Fruit fly (Drosophila melanogaster) whole organism, embryonic: ENCODE measurements around the gene Hr78.

Experiments
- ATbp ChIP-seq: fragments of 200-800 bp; sonication (Bioruptor generic); optimal IDR thresholded peaks from 2 replicates; lab custom pipeline; 2017; ENCODE audit warnings: missing biosample characterization, mild to moderate bottlenecking, missing genetic modification characterization, missing genetic modification reagents
- Antp ChIP-seq: fragments of 200-800 bp; sonication (Bioruptor generic); optimal IDR thresholded peaks from 3 replicates; lab custom pipeline; 2016; ENCODE audit warnings: missing biosample characterization, missing genetic modification characterization
- B-H2 ChIP-seq: fragments of 200-800 bp; sonication (Bioruptor generic); optimal IDR thresholded peaks from 2 replicates; lab custom pipeline; 2018; ENCODE audit warnings: missing biosample characterization, mild to moderate bottlenecking, missing genetic modification characterization
- CG10147 ChIP-seq: fragments of 200-800 bp; sonication (Bioruptor generic); optimal IDR thresholded peaks from 2 replicates; lab custom pipeline; 2019; ENCODE audit warnings: missing biosample characterization, mild to moderate bottlenecking, missing genetic modification characterization, moderate library complexity
- CG11398 ChIP-seq: fragments of 200-800 bp; sonication (Bioruptor generic); optimal IDR thresholded peaks from 2 replicates; lab custom pipeline; 2016; ENCODE audit warnings: missing biosample characterization, missing genetic modification characterization
- CG11504 ChIP-seq: fragments of 200-800 bp; sonication (Bioruptor generic); optimal IDR thresholded peaks from 3 replicates; lab custom pipeline; 2019; ENCODE audit warnings: missing biosample characterization, mild to moderate bottlenecking, missing genetic modification characterization, moderate library complexity
- CG11696 ChIP-seq: fragments of 200-800 bp; sonication (Bioruptor generic); IDR thresholded peaks from 2 replicates; pipeline ENCODE4 v1.3.6; 2022; ENCODE audit warnings: missing biosample characterization, missing genetic modification characterization
- CG12769 ChIP-seq: fragments of 200-800 bp; sonication (Bioruptor generic); optimal IDR thresholded peaks from 2 replicates; lab custom pipeline; 2019; ENCODE audit warnings: missing biosample characterization, mild to moderate bottlenecking, missing genetic modification characterization, moderate library complexity
- CG15269 ChIP-seq: fragments of 200-800 bp; sonication (Bioruptor generic); optimal IDR thresholded peaks from 2 replicates; lab custom pipeline; 2018; ENCODE audit warnings: missing biosample characterization, mild to moderate bottlenecking, missing genetic modification characterization, moderate library complexity
- CG15601 ChIP-seq: fragments of 200-800 bp; sonication (Bioruptor generic); optimal IDR thresholded peaks from 3 replicates; lab custom pipeline; 2019; ENCODE audit warnings: missing biosample characterization, mild to moderate bottlenecking, missing genetic modification characterization, moderate library complexity
- CG1603 ChIP-seq: fragments of 200-800 bp; sonication (Bioruptor generic); optimal IDR thresholded peaks from 2 replicates; lab custom pipeline; 2019; ENCODE audit warnings: missing biosample characterization, mild to moderate bottlenecking, missing genetic modification characterization, moderate library complexity
- CG17359 ChIP-seq: fragments of 200-800 bp; sonication (Bioruptor generic); optimal IDR thresholded peaks from 3 replicates; lab custom pipeline; 2018; ENCODE audit warnings: missing biosample characterization, mild to moderate bottlenecking, missing genetic modification characterization, moderate library complexity
- CG18262 ChIP-seq: fragments of 200-800 bp; optimal IDR thresholded peaks from 3 replicates; lab custom pipeline; 2019; ENCODE audit warnings: missing biosample characterization, mild to moderate bottlenecking, missing genetic modification characterization, moderate library complexity
- CG30020 ChIP-seq: fragments of 200-800 bp; optimal IDR thresholded peaks from 2 replicates; lab custom pipeline; 2019; ENCODE audit warnings: missing biosample characterization, mild to moderate bottlenecking, missing genetic modification characterization, moderate library complexity
- CG30403 ChIP-seq: fragments of 200-800 bp; sonication (Bioruptor generic); optimal IDR thresholded peaks from 3 replicates; lab custom pipeline; 2016; ENCODE audit warnings: missing biosample characterization, missing genetic modification characterization
- CG32532 ChIP-seq: fragments of 200-800 bp; sonication (Bioruptor generic); IDR thresholded peaks from 2 replicates; pipeline ENCODE4 v1.3.6; 2022; ENCODE audit warnings: missing biosample characterization, missing genetic modification characterization
- CG3726 ChIP-seq: fragments of 200-800 bp; sonication (Bioruptor generic); IDR thresholded peaks from 3 replicates; pipeline ENCODE4, ENCODE4 v1.3.6; 2022; ENCODE audit warnings: missing biosample characterization, missing genetic modification characterization
- CG43689 ChIP-seq: fragments of 200-800 bp; sonication (Bioruptor generic); IDR thresholded peaks from 2 replicates; pipeline ENCODE4 v1.3.6; 2022; ENCODE audit warnings: missing biosample characterization, missing genetic modification characterization
- CG4404 ChIP-seq: fragments of 200-800 bp; sonication (Bioruptor generic); IDR thresholded peaks from 2 replicates; pipeline ENCODE4 v1.3.6; 2022; ENCODE audit warnings: missing biosample characterization, missing genetic modification characterization
- CG6689 ChIP-seq: fragments of 200-800 bp; sonication (Bioruptor generic); IDR thresholded peaks from 2 replicates; pipeline ENCODE4 v1.3.6; 2022; ENCODE audit warnings: missing biosample characterization, missing genetic modification characterization
- CG8924 ChIP-seq: fragments of 200-800 bp; optimal IDR thresholded peaks from 3 replicates; lab custom pipeline; 2019; ENCODE audit warnings: missing biosample characterization, mild to moderate bottlenecking, missing genetic modification characterization, moderate library complexity
- CG9727 ChIP-seq: fragments of 200-800 bp; sonication (Bioruptor generic); optimal IDR thresholded peaks from 3 replicates; lab custom pipeline; 2017; ENCODE audit warnings: missing biosample characterization, mild to moderate bottlenecking, missing genetic modification characterization
- Ets97D ChIP-seq: fragments of 200-800 bp; sonication (Bioruptor generic); optimal IDR thresholded peaks from 3 replicates; lab custom pipeline; 2016; ENCODE audit warnings: missing biosample characterization, missing genetic modification characterization
- Hey ChIP-seq: fragments of 200-800 bp; sonication (Bioruptor generic); optimal IDR thresholded peaks from 3 replicates; lab custom pipeline; 2018; ENCODE audit warnings: missing biosample characterization, mild to moderate bottlenecking, missing genetic modification characterization
- Hr78 ChIP-seq, 2 experiments: fragments of 200-800 bp in 1 of 2; fragments of >200 bp in 1 of 2; sonication (Bioruptor generic) in 1 of 2; optimal IDR thresholded peaks; 2 replicates each; lab custom pipeline; 2017 to 2019; ENCODE audit warnings: missing biosample characterization in 2 of 2, missing genetic modification characterization in 2 of 2, mild to moderate bottlenecking in 1 of 2, moderate library complexity in 1 of 2
- Mad ChIP-seq: fragments of 200-800 bp; sonication (Bioruptor generic); optimal IDR thresholded peaks from 2 replicates; lab custom pipeline; 2016; ENCODE audit warnings: missing biosample characterization, missing genetic modification characterization
- Poxn ChIP-seq: fragments of 200-800 bp; sonication (Bioruptor generic); IDR thresholded peaks from 2 replicates; pipeline ENCODE4 v1.3.6; 2022; ENCODE audit warnings: missing biosample characterization, missing genetic modification characterization
- Ptx1 ChIP-seq: fragments of 200-800 bp; sonication (Bioruptor generic); IDR thresholded peaks from 2 replicates; pipeline ENCODE4 v1.3.6; 2022; ENCODE audit warnings: missing biosample characterization, missing genetic modification characterization
- Tbp ChIP-seq: fragments of >200 bp; optimal IDR thresholded peaks from 2 replicates; lab custom pipeline; 2018; ENCODE audit warnings: missing biosample characterization, missing genetic modification characterization
- Usf ChIP-seq: fragments of 200-800 bp; sonication (Bioruptor generic); optimal IDR thresholded peaks from 2 replicates; lab custom pipeline; 2017; ENCODE audit warnings: missing genotype, missing biosample characterization, missing genetic modification characterization
- ash1 ChIP-seq: fragments of 200-800 bp; sonication (Bioruptor generic); optimal IDR thresholded peaks from 2 replicates; lab custom pipeline; 2018; ENCODE audit warnings: missing biosample characterization, mild to moderate bottlenecking, missing genetic modification characterization
- dysf ChIP-seq: fragments of 200-800 bp; sonication (Bioruptor generic); IDR thresholded peaks from 3 replicates; pipeline ENCODE4 v1.3.6; 2022; ENCODE audit warnings: missing biosample characterization, missing genetic modification characterization
- fd96Cb ChIP-seq: fragments of 200-800 bp; sonication (Bioruptor generic); optimal IDR thresholded peaks from 2 replicates; lab custom pipeline; 2018; ENCODE audit warnings: missing biosample characterization, mild to moderate bottlenecking, missing genetic modification characterization, moderate library complexity
- hth ChIP-seq: fragments of >200 bp; optimal IDR thresholded peaks from 2 replicates; lab custom pipeline; 2017; ENCODE audit warnings: inconsistent platforms
- pan ChIP-seq, 4 experiments: fragments of >200 bp in 3 of 4; fragments of 200-800 bp in 1 of 4; sonication (Bioruptor generic) in 1 of 4; optimal IDR thresholded peaks in 3 of 4; IDR thresholded peaks in 1 of 4; 2 replicates each; pipeline versions ENCODE4 v1.3.6 to Lab custom; 2017 to 2022; ENCODE audit warnings: missing biosample characterization in 2 of 4, missing genetic modification characterization in 2 of 4, mixed read lengths in 1 of 4
- prd ChIP-seq, 3 experiments: fragments of >200 bp in 2 of 3; fragments of 200-800 bp in 1 of 3; sonication (Bioruptor generic) in 1 of 3; optimal IDR thresholded peaks in 2 of 3; IDR thresholded peaks in 1 of 3; 2 replicates in 2 of 3; 3 replicates in 1 of 3; pipeline versions ENCODE4 v1.3.6 to Lab custom; 2017 to 2022; ENCODE audit warnings: missing biosample characterization in 1 of 3, missing genetic modification characterization in 1 of 3
- repo ChIP-seq: fragments of 200-800 bp; sonication (Bioruptor generic); optimal IDR thresholded peaks from 2 replicates; lab custom pipeline; 2016; ENCODE audit warnings: missing biosample characterization, missing genetic modification characterization
- row ChIP-seq: fragments of 200-800 bp; sonication (Bioruptor generic); IDR thresholded peaks from 3 replicates; pipeline ENCODE4 v1.3.6; 2022; ENCODE audit warnings: missing biosample characterization, missing genetic modification characterization
- sd ChIP-seq: fragments of 200-800 bp; sonication (Bioruptor generic); optimal IDR thresholded peaks from 3 replicates; lab custom pipeline; 2018; ENCODE audit warnings: missing biosample characterization, mild to moderate bottlenecking, missing genetic modification characterization, moderate library complexity
- sens-2 ChIP-seq: fragments of 200-800 bp; sonication (Bioruptor generic); IDR thresholded peaks from 2 replicates; pipeline ENCODE4 v1.3.6; 2022; ENCODE audit warnings: missing biosample characterization, missing genetic modification characterization
- slou ChIP-seq: fragments of 200-800 bp; sonication (Bioruptor generic); optimal IDR thresholded peaks from 3 replicates; lab custom pipeline; 2016; ENCODE audit warnings: missing biosample characterization, missing genetic modification characterization
- sna ChIP-seq: fragments of 200-800 bp; sonication (Bioruptor generic); IDR thresholded peaks from 2 replicates; pipeline ENCODE4 v1.3.6; 2022; ENCODE audit warnings: missing biosample characterization, missing genetic modification characterization; ENCODE audit not compliant: partially characterized antibody
- so ChIP-seq: fragments of 200-800 bp; sonication (Bioruptor generic); IDR thresholded peaks from 3 replicates; pipeline ENCODE4 v1.3.6; 2022; ENCODE audit warnings: missing biosample characterization, missing genetic modification characterization
- stwl ChIP-seq: fragments of 200-800 bp; sonication (Bioruptor generic); optimal IDR thresholded peaks from 3 replicates; lab custom pipeline; 2018; ENCODE audit warnings: missing biosample characterization, mild to moderate bottlenecking, missing genetic modification characterization, moderate library complexity
- tin ChIP-seq: fragments of 200-800 bp; sonication (Bioruptor generic); optimal IDR thresholded peaks from 3 replicates; lab custom pipeline; 2016; ENCODE audit warnings: missing biosample characterization, missing genetic modification characterization
- tll ChIP-seq, 2 experiments: fragments of 200-800 bp in 1 of 2; fragments of >200 bp in 1 of 2; sonication (Bioruptor generic) in 1 of 2; optimal IDR thresholded peaks; 2 replicates each; lab custom pipeline; 2017 to 2019; ENCODE audit warnings: missing biosample characterization in 2 of 2, missing genetic modification characterization in 2 of 2, mild to moderate bottlenecking in 1 of 2, moderate library complexity in 1 of 2
- vvl ChIP-seq: fragments of 200-800 bp; sonication (Bioruptor generic); IDR thresholded peaks from 2 replicates; pipeline ENCODE4 v1.3.6; 2022; ENCODE audit warnings: missing biosample characterization, missing genetic modification characterization
- wek ChIP-seq: fragments of 200-800 bp; sonication (Bioruptor generic); optimal IDR thresholded peaks from 3 replicates; lab custom pipeline; 2018; ENCODE audit warnings: missing biosample characterization, mild to moderate bottlenecking, missing genetic modification characterization, moderate library complexity
- yki ChIP-seq: fragments of >200 bp; optimal IDR thresholded peaks from 3 replicates; lab custom pipeline; 2018
- zfh2 ChIP-seq: fragments of 200-800 bp; sonication (Bioruptor generic); optimal IDR thresholded peaks from 2 replicates; lab custom pipeline; 2016; ENCODE audit warnings: missing biosample characterization, missing genetic modification characterization

Hr78 gene

DNA sequence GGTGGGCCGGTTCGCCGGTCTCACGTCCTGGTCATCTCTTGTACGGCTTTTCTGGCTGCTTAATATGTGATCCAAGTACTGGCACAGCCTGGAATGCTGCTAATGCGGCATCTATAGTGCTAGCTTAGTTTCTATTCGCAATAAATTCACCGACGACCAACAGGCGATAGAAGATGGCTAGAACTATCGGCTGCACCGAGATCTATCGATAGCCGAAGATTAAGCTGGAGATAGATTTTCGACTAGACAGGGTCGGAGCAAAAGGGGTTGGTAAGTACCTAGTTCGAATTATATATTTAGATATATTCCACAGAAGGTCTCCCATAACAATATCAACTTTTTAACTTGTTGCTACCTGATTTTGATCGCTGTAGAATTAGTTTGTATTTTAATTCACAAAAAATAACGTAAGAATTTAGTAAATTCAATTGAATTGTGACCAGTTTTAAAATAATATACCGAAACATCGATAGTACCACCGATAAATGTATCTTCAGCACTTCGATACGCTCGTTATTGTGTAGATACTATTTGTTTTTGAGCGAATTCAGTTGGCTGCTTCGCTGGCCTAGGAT, 10.1 kb upstream of the Hr78 start, which contains the start of the genes Glg1 and M6 (continued):
- no peak for TF ChIP-seq yki
- no peak for TF ChIP-seq CG3726 (GFP tag; lab: Robert Waterston, UW)
- peak in 1 of 2 experiments; percentile 30 for TF ChIP-seq tll (GFP tag; optimal IDR thresholded peaks at IDR 0.05; lab: Kevin White, UChicago)
- peak; percentile 27 for TF ChIP-seq slou
- no peak for TF ChIP-seq CG11398 (GFP tag; lab: Kevin White, UChicago)
- peak; percentile 73 for TF ChIP-seq CG8924 (tag; lab: Kevin White, UChicago)
- TF ChIP-seq Tbp = no peak
- TF ChIP-seq CG43689 (GFP tag; lab: Robert Waterston, UW) = no peak
- peak; percentile 65 for TF ChIP-seq CG1603 (tag; lab: Kevin White, UChicago)
- peak; percentile 61 for TF ChIP-seq Ptx1 (GFP tag; lab: Robert Waterston, UW)
- 0 out of 2 replicates have a peak, but pooled peaks have one; percentile 32 for TF ChIP-seq CG4404 (GFP tag; lab: Robert Waterston, UW)
- TF ChIP-seq Ets97D = peak; percentile 79
- no peak for TF ChIP-seq ash1
- peak; percentile 10 for TF ChIP-seq sd (tag; lab: Kevin White, UChicago)
- TF ChIP-seq so (GFP tag; lab: Robert Waterston, UW) = no peak
- peak; percentile 80 for TF ChIP-seq CG12769 (tag; lab: Kevin White, UChicago)
- TF ChIP-seq row (GFP tag; lab: Robert Waterston, UW) = peak; percentile 96
- no peak for TF ChIP-seq CG11696 (GFP tag; lab: Robert Waterston, UW)
- TF ChIP-seq wek (GFP tag; lab: Kevin White, UChicago) = no peak
- peak; percentile 68 for TF ChIP-seq CG10147 (GFP tag; lab: Kevin White, UChicago)
- TF ChIP-seq Poxn (GFP tag; lab: Robert Waterston, UW) = no peak
- TF ChIP-seq CG32532 (GFP tag; lab: Robert Waterston, UW) = peak; percentile 65
- TF ChIP-seq pan (optimal IDR thresholded peaks at IDR 0.05; lab: Kevin White, UChicago) = no peak
- peak in 1 of 2 experiments; percentile 43 for TF ChIP-seq pan (GFP tag; optimal IDR thresholded peaks at IDR 0.05 in 1 of 2, IDR thresholded peaks at IDR 0.05 in 1 of 2)
- peak; percentile 75 for TF ChIP-seq CG30020 (tag; lab: Kevin White, UChicago)
- peak; percentile 67 for TF ChIP-seq CG9727 (GFP tag; lab: Kevin White, UChicago)
- peak; percentile 19 for TF ChIP-seq Usf
- peak; percentile 95 for TF ChIP-seq sna
- peak; percentile 25 for TF ChIP-seq Mad (GFP tag; lab: Kevin White, UChicago)
- peak; percentile 64 for TF ChIP-seq Antp (GFP tag; lab: Kevin White, UChicago)
- no peak for TF ChIP-seq Hey (tag; lab: Kevin White, UChicago)
- no peak for TF ChIP-seq repo (GFP tag; lab: Kevin White, UChicago)
- TF ChIP-seq fd96Cb (tag; lab: Kevin White, UChicago) = peak; percentile 10
- TF ChIP-seq CG15601 (tag; lab: Kevin White, UChicago) = peak; percentile 56
- peak; percentile 49 for TF ChIP-seq stwl (tag; lab: Kevin White, UChicago)
- TF ChIP-seq ATbp (GFP tag; lab: Kevin White, UChicago) = peak; percentile 2
- TF ChIP-seq hth (lab: Kevin White, UChicago) = no peak

- TF ChIP-seq CG6689 (0 out of 2 replicates have a peak, but pooled peaks have one; percentile 25), prd (optimal IDR thresholded peaks at IDR 0.05; lab: Kevin White, UChicago) (no peak), prd (GFP tag; IDR thresholded peaks at IDR 0.05; lab: Robert Waterston, UW) (peak; percentile 22; the same call in 1 of the 3 replicates), zfh2 (GFP tag; lab: Kevin White, UChicago) (peak; percentile 14), tin (GFP tag; lab: Kevin White, UChicago) (no peak), dysf (GFP tag; lab: Robert Waterston, UW) (peak; percentile 53; the same call in 2 of the 3 replicates), sens-2 (GFP tag; lab: Robert Waterston, UW) (no peak), Hr78 (GFP tag; optimal IDR thresholded peaks at IDR 0.05; lab: Kevin White, UChicago) (peak in 1 of 2 experiments; percentile 65), CG15269 (peak; percentile 12), vvl (GFP tag; lab: Robert Waterston, UW) (peak; percentile 62), CG18262 (peak; percentile 5), CG11504 (peak; percentile 32), CG17359 (tag; lab: Kevin White, UChicago) (peak; percentile 40), B-H2 (GFP tag; lab: Kevin White, UChicago) (no peak), CG30403 (GFP tag; lab: Kevin White, UChicago) (peak; percentile 12), row (GFP tag; lab: Robert Waterston, UW) (peak; percentile 64; the same call in 2 of the 3 replicates)
Observed at dm6 chr3L:21501928-21502327, 4.6 kb upstream of the Hr78 start.
